Fruit fly (Drosophila melanogaster): ENCODE measurements around the gene alt.

alt gene

DNA sequence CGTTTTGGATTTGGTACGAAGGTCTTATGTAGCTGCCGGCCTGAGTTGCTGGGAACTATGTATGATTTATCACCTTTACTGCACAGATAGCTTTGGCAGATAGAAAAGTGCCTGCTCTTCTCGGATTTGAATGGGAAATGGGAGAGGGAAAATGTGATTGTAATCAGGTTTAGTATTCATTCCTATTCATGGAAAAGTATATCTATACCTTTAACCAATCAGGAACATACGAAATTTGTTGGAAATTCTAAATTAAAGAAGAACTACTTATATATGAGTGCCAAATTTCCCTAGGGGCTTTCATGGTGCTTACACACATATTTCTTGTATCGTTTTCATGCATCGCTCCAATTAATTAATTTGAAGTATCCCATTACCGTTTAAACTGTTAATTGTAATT, 42.6 kb upstream of the alt start, which contains the start of gene Atg8b:
Gene Atg8b (minus strand): TSS at position 101 of the 400 bp plus-strand sequence.
- TF ChIP-seq CG14441 (GFP tag; IDR thresholded peaks at IDR 0.05) (no peak), Mrtf (GFP tag; IDR thresholded peaks at IDR 0.05) (no peak), CG17912 (GFP tag; optimal IDR thresholded peaks at IDR 0.05) (no peak), Chrac-16 (GFP tag; optimal IDR thresholded peaks at IDR 0.05) (no peak), chm (GFP tag; IDR thresholded peaks at IDR 0.05) (no peak), Optix (GFP tag; IDR thresholded peaks at IDR 0.05) (no peak), Ada2b (GFP tag; IDR thresholded peaks at IDR 0.05) (no peak), CG11247 (GFP tag; IDR thresholded peaks at IDR 0.05) (no peak), h (optimal IDR thresholded peaks at IDR 0.05) (no peak), CG31388 (GFP tag; optimal IDR thresholded peaks at IDR 0.05) (no peak), cwo (GFP tag; optimal IDR thresholded peaks at IDR 0.05) (no peak), Ets97D (GFP tag; optimal IDR thresholded peaks at IDR 0.05) (no peak), trh (GFP tag; optimal IDR thresholded peaks at IDR 0.05) (no peak), CG4854 (GFP tag; optimal IDR thresholded peaks at IDR 0.05) (no peak), kay (GFP tag; optimal IDR thresholded peaks at IDR 0.05) (no peak)

DNA sequence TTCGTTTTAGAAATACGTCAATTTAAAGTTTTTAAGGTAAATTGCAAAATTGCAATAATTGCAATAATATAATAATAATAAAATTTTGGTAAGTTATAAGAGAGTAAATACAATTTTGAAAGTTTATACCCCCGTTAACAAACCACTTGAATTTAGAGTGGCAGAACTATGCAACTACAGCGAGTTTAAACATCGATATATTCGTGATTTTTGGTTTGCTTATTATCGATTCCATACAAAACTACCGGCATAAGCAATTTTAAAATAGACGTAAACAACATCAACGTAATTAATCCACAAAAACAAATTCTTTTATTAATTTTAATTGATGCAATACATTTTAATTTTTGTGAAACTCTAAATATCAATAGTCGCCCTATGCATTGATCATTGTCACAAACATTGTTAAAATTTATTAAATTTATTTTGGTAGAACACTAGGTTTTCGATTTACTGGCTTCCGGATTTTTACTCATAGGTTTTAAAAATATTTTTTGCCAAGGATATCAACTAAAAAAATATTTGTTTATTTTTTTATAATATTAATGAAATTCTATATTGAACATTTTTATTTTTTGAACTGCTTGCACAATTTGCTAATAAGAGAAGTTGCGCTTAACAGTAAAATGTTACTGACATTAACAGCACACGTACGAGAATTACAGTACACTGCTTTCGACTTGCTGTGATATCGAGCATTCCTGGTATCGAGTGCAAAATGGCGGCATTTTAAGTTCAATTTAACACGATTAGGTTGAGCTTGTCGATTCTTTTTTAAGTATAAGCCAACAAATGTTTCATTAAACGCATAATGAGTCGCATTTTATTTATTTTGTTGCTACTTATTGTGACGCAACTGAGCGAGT, 36.7 kb upstream of the alt start, which contains the start of gene Pxt:
Gene Pxt (plus strand): TSS at position 695 of the 866 bp plus-strand sequence.
- TF ChIP-seq seq (GFP tag; IDR thresholded peaks at IDR 0.05) (no peak), CG12236 (GFP tag; optimal IDR thresholded peaks at IDR 0.05) (no peak), CG32532 (GFP tag; IDR thresholded peaks at IDR 0.05) (0 out of 2 replicates have a peak, but pooled peaks have one; percentile 11), CG11085 (GFP tag; IDR thresholded peaks at IDR 0.05) (no peak), Dp (GFP tag; optimal IDR thresholded peaks at IDR 0.05) (peak; percentile 82), CG30020 (tag; optimal IDR thresholded peaks at IDR 0.05) (no peak), Mes4 (GFP tag; optimal IDR thresholded peaks at IDR 0.05) (no peak), CG8290 (GFP tag; optimal IDR thresholded peaks at IDR 0.05) (no peak), CG8290 (tag; optimal IDR thresholded peaks at IDR 0.05) (peak in 1 of 2 experiments; percentile 28), phol (tag; optimal IDR thresholded peaks at IDR 0.05) (peak; percentile 88), Nf-YA (GFP tag; IDR thresholded peaks at IDR 0.05) (no peak), hb (GFP tag; IDR thresholded peaks at IDR 0.05; ENCODE audit: partially characterized antibody) (no peak), E2f2 (GFP tag; IDR thresholded peaks at IDR 0.05) (peak; percentile 87), tx (GFP tag; optimal IDR thresholded peaks at IDR 0.05) (no peak), ato (GFP tag; IDR thresholded peaks at IDR 0.05; ENCODE audit: partially characterized antibody) (peak; percentile 8; the same call in 1 of the 2 replicates), CG9797 (GFP tag; optimal IDR thresholded peaks at IDR 0.05) (no peak), Elba2 (GFP tag; optimal IDR thresholded peaks at IDR 0.05) (peak; percentile 10), onecut (GFP tag; IDR thresholded peaks at IDR 0.05) (no peak), CTCF (GFP tag; optimal IDR thresholded peaks at IDR 0.05) (peak; percentile 53), sd (tag; optimal IDR thresholded peaks at IDR 0.05) (peak; percentile 75), slp2 (GFP tag; optimal IDR thresholded peaks at IDR 0.05) (no peak), CG32772 (GFP tag; IDR thresholded peaks at IDR 0.05) (no peak), Med (GFP tag) (peak; percentile 16), Ptx1 (GFP tag; IDR thresholded peaks at IDR 0.05) (no peak), lbe (GFP tag; optimal IDR thresholded peaks at IDR 0.05) (no peak), Aef1 (GFP tag; IDR thresholded peaks at IDR 0.05) (no peak), Sox102F (GFP tag; optimal IDR thresholded peaks at IDR 0.05) (no peak), insv (GFP tag; optimal IDR thresholded peaks at IDR 0.05) (peak in 1 of 2 experiments; percentile 88), pzg (GFP tag; optimal IDR thresholded peaks at IDR 0.05) (peak; percentile 60), sqz (GFP tag; optimal IDR thresholded peaks at IDR 0.05) (no peak), CG12769 (tag; optimal IDR thresholded peaks at IDR 0.05) (no peak), Dip3 (GFP tag; optimal IDR thresholded peaks at IDR 0.05) (no peak), Asciz (GFP tag; optimal IDR thresholded peaks at IDR 0.05) (no peak), MTF-1 (GFP tag; optimal IDR thresholded peaks at IDR 0.05; ENCODE audit: borderline replicate concordance) (peak; percentile 48), CG9215 (GFP tag; IDR thresholded peaks at IDR 0.05) (no peak), stwl (tag; optimal IDR thresholded peaks at IDR 0.05) (peak; percentile 60)
